Fruit fly (Drosophila melanogaster) whole organism, embryonic: Measurements from ENCODE around the gene Dredd.

ENCODE experiments used
- CG10565 ChIP-seq: fragments of 200-800 bp; sonication (Bioruptor generic); optimal IDR thresholded peaks from 3 replicates; lab custom pipeline; 2016; ENCODE audit warnings: missing biosample characterization, mild to moderate bottlenecking, missing genetic modification characterization
- CG12942 ChIP-seq: fragments of 200-800 bp; sonication (Bioruptor generic); optimal IDR thresholded peaks from 3 replicates; lab custom pipeline; 2016; ENCODE audit warnings: missing biosample characterization, missing genetic modification characterization
- CG6854 ChIP-seq: fragments of 200-800 bp; sonication (Bioruptor generic); optimal IDR thresholded peaks from 3 replicates; lab custom pipeline; 2017; ENCODE audit warnings: missing biosample characterization, mild to moderate bottlenecking, missing genetic modification characterization
- CG8281 ChIP-seq: fragments of 200-800 bp; sonication (Bioruptor generic); optimal IDR thresholded peaks from 2 replicates; lab custom pipeline; 2018; ENCODE audit warnings: missing biosample characterization, mild to moderate bottlenecking, missing genetic modification characterization, moderate library complexity
- Dfd ChIP-seq, 2 experiments: fragments of >200 bp; optimal IDR thresholded peaks; 2 replicates each; lab custom pipeline; 2017; ENCODE audit warnings: missing biosample characterization in 2 of 2, missing genetic modification characterization in 2 of 2
- Hmx ChIP-seq: fragments of 200-800 bp; sonication (Bioruptor generic); optimal IDR thresholded peaks from 2 replicates; lab custom pipeline; 2016; ENCODE audit warnings: missing biosample characterization, missing genetic modification characterization
- ci ChIP-seq: fragments of 200-800 bp; sonication (Bioruptor generic); IDR thresholded peaks from 3 replicates; pipeline ENCODE4 v1.3.6; 2022; ENCODE audit warnings: missing biosample characterization, missing genetic modification characterization
- ems ChIP-seq: fragments of 200-800 bp; sonication (Bioruptor generic); optimal IDR thresholded peaks from 3 replicates; lab custom pipeline; 2016; ENCODE audit warnings: missing biosample characterization, missing genetic modification characterization
- her ChIP-seq: fragments of 200-800 bp; sonication (Bioruptor generic); optimal IDR thresholded peaks from 2 replicates; lab custom pipeline; 2016; ENCODE audit warnings: missing biosample characterization, missing genetic modification characterization
- nau ChIP-seq: fragments of 200-800 bp; sonication (Bioruptor generic); optimal IDR thresholded peaks from 3 replicates; lab custom pipeline; 2017; ENCODE audit warnings: missing biosample characterization, mild to moderate bottlenecking, missing genetic modification characterization, missing genetic modification reagents
- psq ChIP-seq: fragments of 200-800 bp; sonication (Bioruptor generic); optimal IDR thresholded peaks from 2 replicates; lab custom pipeline; 2017; ENCODE audit warnings: missing biosample characterization, missing genetic modification characterization
- unpg ChIP-seq: fragments of 200-800 bp; sonication (Bioruptor generic); optimal IDR thresholded peaks from 3 replicates; lab custom pipeline; 2018; ENCODE audit warnings: missing biosample characterization, mild to moderate bottlenecking, missing genetic modification characterization, moderate library complexity

- TF ChIP-seq her = no peak
- TF ChIP-seq CG8281 (tag; lab: Kevin White, UChicago) = no peak
- TF ChIP-seq ems (GFP tag; lab: Kevin White, UChicago) = no peak
- no peak for TF ChIP-seq unpg (GFP tag; lab: Kevin White, UChicago)
- TF ChIP-seq CG12942 (GFP tag; lab: Kevin White, UChicago) = no peak
- TF ChIP-seq psq = no peak
- no peak for TF ChIP-seq Hmx
- TF ChIP-seq CG10565 (GFP tag; lab: Kevin White, UChicago) = no peak
- no peak for TF ChIP-seq ci
- no peak for TF ChIP-seq nau
- TF ChIP-seq CG6854 (GFP tag; lab: Kevin White, UChicago) = no peak
- TF ChIP-seq Dfd (GFP tag; optimal IDR thresholded peaks at IDR 0.05; lab: Kevin White, UChicago) = no peak
Measured at dm6 chrX:647056-647627, 11.8 kb upstream of the Dredd start, which contains the start of gene Roc1a.
